Fruit fly (Drosophila melanogaster): ENCODE data around the gene CG17475.

Gene CG17475

DNA sequence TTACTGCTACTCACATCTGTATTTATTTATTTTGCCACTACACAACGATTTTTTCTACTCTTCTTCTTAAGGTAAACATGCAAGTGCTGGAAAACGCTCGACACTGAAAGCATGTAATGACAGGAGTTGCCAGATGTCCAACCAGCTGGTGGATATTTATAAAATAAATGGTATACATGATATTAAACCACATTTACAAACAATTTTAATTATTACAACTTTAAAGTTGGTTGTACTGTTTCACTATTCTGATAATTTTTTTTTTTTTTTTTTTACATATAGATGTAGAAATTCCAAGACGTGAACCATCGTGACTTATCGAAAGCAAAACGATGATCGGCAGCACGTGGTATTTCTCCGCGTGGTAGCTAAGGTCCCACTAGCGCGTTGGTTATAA, 50.4 kb downstream of the CG17475 start, which contains the start of the genes Keap1 and kuk (continued):
- no peak for TF ChIP-seq Mrtf (GFP tag; IDR thresholded peaks at IDR 0.05)
- TF ChIP-seq CG5245 (GFP tag; optimal IDR thresholded peaks at IDR 0.05), result peak; percentile 21
- peak; percentile 86 for TF ChIP-seq CG4617 (GFP tag; optimal IDR thresholded peaks at IDR 0.05; ENCODE audit: borderline replicate concordance)
- no peak for TF ChIP-seq CG7963 (GFP tag; IDR thresholded peaks at IDR 0.05; ENCODE audit: partially characterized antibody)
- TF ChIP-seq z (GFP tag; IDR thresholded peaks at IDR 0.05), result no peak
- no peak for TF ChIP-seq ash1 (GFP tag; optimal IDR thresholded peaks at IDR 0.05)
- peak in 1 of 2 experiments; percentile 4 for TF ChIP-seq Trl (optimal IDR thresholded peaks at IDR 0.05)
- TF ChIP-seq Trl (GFP tag; optimal IDR thresholded peaks at IDR 0.05), result peak; percentile 71
- TF ChIP-seq lola (GFP tag; optimal IDR thresholded peaks at IDR 0.05), result no peak
- TF ChIP-seq abd-A (tag; optimal IDR thresholded peaks at IDR 0.05), result no peak
- peak; percentile 34 for TF ChIP-seq zen (tag; optimal IDR thresholded peaks at IDR 0.05)
- 0 out of 3 replicates have a peak, but pooled peaks have one; percentile 49 for TF ChIP-seq mld (GFP tag; IDR thresholded peaks at IDR 0.05; ENCODE audit: partially characterized antibody)
- TF ChIP-seq kay (GFP tag; optimal IDR thresholded peaks at IDR 0.05), result no peak
- TF ChIP-seq CG17829 (tag; optimal IDR thresholded peaks at IDR 0.05), result peak; percentile 43
- peak; percentile 29 for TF ChIP-seq her (GFP tag; optimal IDR thresholded peaks at IDR 0.05)
- peak; percentile 55 for TF ChIP-seq Chrac-16 (GFP tag; optimal IDR thresholded peaks at IDR 0.05)
- peak; percentile 29 for TF ChIP-seq pfk (GFP tag; optimal IDR thresholded peaks at IDR 0.05)
- 0 out of 3 replicates have a peak, but pooled peaks have one; percentile 4 for TF ChIP-seq CG2889 (GFP tag; IDR thresholded peaks at IDR 0.05)
- peak; percentile 69 for TF ChIP-seq CG10462 (GFP tag; optimal IDR thresholded peaks at IDR 0.05)
- no peak for TF ChIP-seq bigmax (GFP tag; optimal IDR thresholded peaks at IDR 0.05)
- no peak for TF ChIP-seq corto (GFP tag; optimal IDR thresholded peaks at IDR 0.05)
- no peak for TF ChIP-seq ham (GFP tag; IDR thresholded peaks at IDR 0.05)
- no peak for TF ChIP-seq CG6175 (GFP tag; IDR thresholded peaks at IDR 0.05)
- TF ChIP-seq crol (GFP tag; IDR thresholded peaks at IDR 0.05), result no peak
- no peak for TF ChIP-seq cad (GFP tag; optimal IDR thresholded peaks at IDR 0.05)
- TF ChIP-seq gcm2 (GFP tag; optimal IDR thresholded peaks at IDR 0.05), result peak; percentile 41
- no peak for TF ChIP-seq CG15011 (GFP tag; optimal IDR thresholded peaks at IDR 0.05)
- TF ChIP-seq E2f1 (GFP tag; IDR thresholded peaks at IDR 0.05), result no peak
- no peak for TF ChIP-seq CG3281 (GFP tag; optimal IDR thresholded peaks at IDR 0.05)
- no peak for TF ChIP-seq gcm (GFP tag; optimal IDR thresholded peaks at IDR 0.05)
- TF ChIP-seq CG14667 (GFP tag; IDR thresholded peaks at IDR 0.05), result no peak
- no peak for TF ChIP-seq cg (GFP tag; optimal IDR thresholded peaks at IDR 0.05)
- peak; percentile 58 to 82 for TF ChIP-seq Pdp1 (GFP tag; optimal IDR thresholded peaks at IDR 0.05)
- TF ChIP-seq CG30431 (GFP tag; optimal IDR thresholded peaks at IDR 0.05), result no peak
- no peak for TF ChIP-seq CG31441 (GFP tag; IDR thresholded peaks at IDR 0.05)
- TF ChIP-seq Doc3 (GFP tag; IDR thresholded peaks at IDR 0.05; ENCODE audit: partially characterized antibody), result peak; percentile 79
- peak; percentile 74 for TF ChIP-seq Hsf (GFP tag; optimal IDR thresholded peaks at IDR 0.05)
- peak; percentile 37; the same call in 2 of the 3 replicates for TF ChIP-seq CG34422 (GFP tag; IDR thresholded peaks at IDR 0.05)
- peak; percentile 53 for TF ChIP-seq CG9609 (GFP tag; optimal IDR thresholded peaks at IDR 0.05)
- TF ChIP-seq CG11695 (GFP tag; IDR thresholded peaks at IDR 0.05), result 0 out of 3 replicates have a peak, but pooled peaks have one; percentile 14
- no peak for TF ChIP-seq hth (optimal IDR thresholded peaks at IDR 0.05)
- TF ChIP-seq Neu2 (GFP tag; optimal IDR thresholded peaks at IDR 0.05; ENCODE audit: borderline replicate concordance), result no peak
- TF ChIP-seq CG10543 (GFP tag; optimal IDR thresholded peaks at IDR 0.05), result peak; percentile 37
- TF ChIP-seq Dref (GFP tag; IDR thresholded peaks at IDR 0.05), result peak; percentile 62
- peak; percentile 17 for TF ChIP-seq pb (GFP tag; optimal IDR thresholded peaks at IDR 0.05)
- TF ChIP-seq CG32767 (GFP tag; IDR thresholded peaks at IDR 0.05), result no peak
- peak; percentile 83 for TF ChIP-seq hbn (GFP tag; IDR thresholded peaks at IDR 0.05; ENCODE audit: partially characterized antibody)
- peak; percentile 6 for TF ChIP-seq CG17912 (GFP tag; optimal IDR thresholded peaks at IDR 0.05)
- no peak for TF ChIP-seq CG5180 (GFP tag; optimal IDR thresholded peaks at IDR 0.05)
- TF ChIP-seq CG1602 (GFP tag; optimal IDR thresholded peaks at IDR 0.05), result peak; percentile 59
- peak; percentile 80 for TF ChIP-seq nmo (GFP tag; optimal IDR thresholded peaks at IDR 0.05)
